Fruit fly (Drosophila melanogaster) whole organism, prepupa: ENCODE data around the gene Wdr33.

ENCODE experiments used
- Blimp-1 ChIP-seq: fragments of 200-800 bp; sonication (Bioruptor generic); optimal IDR thresholded peaks from 3 replicates; lab custom pipeline; 2017; ENCODE audit warnings: missing biosample characterization, missing genetic modification characterization, mild to moderate bottlenecking, moderate library complexity, missing genetic modification reagents
- CG10631 ChIP-seq: fragments of 200-800 bp; sonication (Bioruptor generic); optimal IDR thresholded peaks from 2 replicates; lab custom pipeline; 2016; ENCODE audit warnings: missing biosample characterization, missing genetic modification characterization
- CG34406 ChIP-seq: fragments of 200-800 bp; sonication (Bioruptor generic); optimal IDR thresholded peaks from 3 replicates; lab custom pipeline; 2016; ENCODE audit warnings: missing biosample characterization, missing genetic modification characterization
- CG6792 ChIP-seq: fragments of 200-800 bp; sonication (Bioruptor generic); optimal IDR thresholded peaks from 3 replicates; lab custom pipeline; 2016; ENCODE audit warnings: missing biosample characterization, missing genetic modification characterization
- Eip78C ChIP-seq: fragments of 200-800 bp; sonication (Bioruptor generic); peaks from one replicate; lab custom pipeline; 2016; ENCODE audit warnings: missing biosample characterization, missing genetic modification characterization
- Hr39 ChIP-seq: fragments of 200-800 bp; sonication (Bioruptor generic); optimal IDR thresholded peaks from 2 replicates; lab custom pipeline; 2016; ENCODE audit warnings: missing biosample characterization, missing genetic modification characterization
- cyc ChIP-seq: fragments of 200-800 bp; sonication (Bioruptor generic); optimal IDR thresholded peaks from 3 replicates; lab custom pipeline; 2016; ENCODE audit warnings: missing biosample characterization, missing genetic modification characterization
- fkh ChIP-seq: fragments of 200-800 bp; sonication (Bioruptor generic); optimal IDR thresholded peaks from 3 replicates; lab custom pipeline; 2017; ENCODE audit warnings: missing biosample characterization, mild to moderate bottlenecking, missing genetic modification characterization, moderate library complexity
- pdm3 ChIP-seq: fragments of 200-800 bp; sonication (Bioruptor generic); optimal IDR thresholded peaks from 3 replicates; lab custom pipeline; 2016; ENCODE audit warnings: missing biosample characterization, missing genetic modification characterization
- ss ChIP-seq, 2 experiments: fragments of 200-800 bp; sonication (Bioruptor generic); optimal IDR thresholded peaks; 2 replicates in 1 of 2; 3 replicates in 1 of 2; lab custom pipeline; 2017 to 2018; ENCODE audit warnings: mild to moderate bottlenecking in 2 of 2, missing biosample characterization in 2 of 2, missing genetic modification characterization in 2 of 2, moderate library complexity in 1 of 2

- TF ChIP-seq Eip78C (no peak), fkh (no peak), Hr39 (GFP tag; lab: Kevin White, UChicago) (no peak), ss (GFP tag; optimal IDR thresholded peaks at IDR 0.05; lab: Kevin White, UChicago) (no peak), cyc (GFP tag; lab: Kevin White, UChicago) (no peak), CG10631 (GFP tag; lab: Kevin White, UChicago) (no peak), pdm3 (no peak), CG6792 (no peak), CG34406 (no peak), Blimp-1 (no peak)
These were observed 49.8 kb upstream of the Wdr33 start for dm6 chr3R:5610656-5611055.
